Fruit fly (Drosophila melanogaster) whole organism, embryonic: ENCODE results near the gene Mo25.

Source experiments
- CG10267 ChIP-seq: fragments of 200-800 bp; sonication (Bioruptor generic); optimal IDR thresholded peaks from 2 replicates; lab custom pipeline; 2018; ENCODE audit warnings: missing biosample characterization, mild to moderate bottlenecking, missing genetic modification characterization, moderate library complexity
- CG11247 ChIP-seq: fragments of 200-800 bp; sonication (Bioruptor generic); IDR thresholded peaks from 2 replicates; pipeline ENCODE4 v1.3.6; 2022; ENCODE audit warnings: missing biosample characterization, missing genetic modification characterization
- CG11696 ChIP-seq: fragments of 200-800 bp; sonication (Bioruptor generic); IDR thresholded peaks from 2 replicates; pipeline ENCODE4 v1.3.6; 2022; ENCODE audit warnings: missing biosample characterization, missing genetic modification characterization
- CG12071 ChIP-seq: fragments of 200-800 bp; sonication (Bioruptor generic); optimal IDR thresholded peaks from 3 replicates; lab custom pipeline; 2018; ENCODE audit warnings: missing biosample characterization, mild to moderate bottlenecking, missing genetic modification characterization
- CG12155 ChIP-seq: fragments of 200-800 bp; sonication (Bioruptor generic); optimal IDR thresholded peaks from 3 replicates; lab custom pipeline; 2016; ENCODE audit warnings: missing biosample characterization, missing genetic modification characterization
- CG12299 ChIP-seq: fragments of 200-800 bp; sonication (Bioruptor generic); optimal IDR thresholded peaks from 2 replicates; lab custom pipeline; 2018; ENCODE audit warnings: missing biosample characterization, mild to moderate bottlenecking, missing genetic modification characterization
- CG12942 ChIP-seq: fragments of 200-800 bp; sonication (Bioruptor generic); optimal IDR thresholded peaks from 3 replicates; lab custom pipeline; 2016; ENCODE audit warnings: missing biosample characterization, missing genetic modification characterization
- CG13894 ChIP-seq: fragments of 200-800 bp; sonication (Bioruptor generic); optimal IDR thresholded peaks from 3 replicates; lab custom pipeline; 2018; ENCODE audit warnings: missing biosample characterization, mild to moderate bottlenecking, missing genetic modification characterization, moderate library complexity
- CG16779 ChIP-seq: fragments of 200-800 bp; sonication (Bioruptor generic); IDR thresholded peaks from 2 replicates; pipeline ENCODE4 v1.3.6; 2022; ENCODE audit warnings: missing biosample characterization, missing genetic modification characterization
- CG2202 ChIP-seq: fragments of 200-800 bp; sonication (Bioruptor generic); optimal IDR thresholded peaks from 2 replicates; lab custom pipeline; 2018; ENCODE audit warnings: missing biosample characterization, mild to moderate bottlenecking, missing genetic modification characterization
- CG2875 ChIP-seq: fragments of 200-800 bp; sonication (Bioruptor generic); optimal IDR thresholded peaks from 2 replicates; lab custom pipeline; 2017; ENCODE audit warnings: missing biosample characterization, mild to moderate bottlenecking, missing genetic modification characterization, missing genetic modification reagents
- CG32772 ChIP-seq: fragments of 200-800 bp; sonication (Bioruptor generic); IDR thresholded peaks from 2 replicates; pipeline ENCODE4 v1.3.6; 2022; ENCODE audit warnings: missing biosample characterization, missing genetic modification characterization
- CG34376 ChIP-seq: fragments of 200-800 bp; sonication (Bioruptor generic); optimal IDR thresholded peaks from 2 replicates; lab custom pipeline; 2018; ENCODE audit warnings: missing biosample characterization, mild to moderate bottlenecking, missing genetic modification characterization
- CG4360 ChIP-seq: fragments of 200-800 bp; sonication (Bioruptor generic); IDR thresholded peaks from 2 replicates; pipeline ENCODE4 v1.3.6; 2022; ENCODE audit warnings: missing biosample characterization, missing genetic modification characterization
- CG5953 ChIP-seq: fragments of 200-800 bp; sonication (Bioruptor generic); IDR thresholded peaks from 2 replicates; pipeline ENCODE4 v1.3.6; 2022; ENCODE audit warnings: missing biosample characterization, missing genetic modification characterization
- CG7745 ChIP-seq: fragments of 200-800 bp; sonication (Bioruptor generic); optimal IDR thresholded peaks from 2 replicates; lab custom pipeline; 2018; ENCODE audit warnings: missing biosample characterization, mild to moderate bottlenecking, missing genetic modification characterization, moderate library complexity
- CTCF ChIP-seq: fragments of 200-800 bp; sonication (Bioruptor generic); optimal IDR thresholded peaks from 2 replicates; lab custom pipeline; 2017; ENCODE audit warnings: missing biosample characterization, mild to moderate bottlenecking, missing genetic modification characterization, moderate library complexity
- D19A ChIP-seq: fragments of 200-800 bp; optimal IDR thresholded peaks from 3 replicates; lab custom pipeline; 2019; ENCODE audit warnings: missing biosample characterization, mild to moderate bottlenecking, missing genetic modification characterization, moderate library complexity
- Dll ChIP-seq: fragments of 200-800 bp; sonication (Bioruptor generic); IDR thresholded peaks from 4 replicates; pipeline ENCODE4 v1.3.6; 2022; ENCODE audit warnings: missing biosample characterization, missing genetic modification characterization; ENCODE audit not compliant: partially characterized antibody
- Ets65A ChIP-seq: fragments of 200-800 bp; sonication (Bioruptor generic); peaks from one replicate; lab custom pipeline; 2016; ENCODE audit warnings: missing biosample characterization, missing genetic modification characterization
- HLHmδ ChIP-seq: fragments of 200-800 bp; sonication (Bioruptor generic); optimal IDR thresholded peaks from 2 replicates; lab custom pipeline; 2018; ENCODE audit warnings: missing biosample characterization, mild to moderate bottlenecking, missing genetic modification characterization, moderate library complexity
- Hand ChIP-seq: fragments of 200-800 bp; sonication (Bioruptor generic); optimal IDR thresholded peaks from 2 replicates; lab custom pipeline; 2017; ENCODE audit warnings: mild to moderate bottlenecking, missing biosample characterization, missing genetic modification reagents, missing genetic modification characterization
- Hey ChIP-seq: fragments of 200-800 bp; sonication (Bioruptor generic); optimal IDR thresholded peaks from 3 replicates; lab custom pipeline; 2018; ENCODE audit warnings: missing biosample characterization, mild to moderate bottlenecking, missing genetic modification characterization
- Hmr ChIP-seq: fragments of 200-800 bp; sonication (Bioruptor generic); optimal IDR thresholded peaks from 3 replicates; lab custom pipeline; 2017; ENCODE audit warnings: mild to moderate bottlenecking, missing biosample characterization, missing genetic modification reagents, missing genetic modification characterization
- Mad ChIP-seq: fragments of 200-800 bp; sonication (Bioruptor generic); optimal IDR thresholded peaks from 2 replicates; lab custom pipeline; 2016; ENCODE audit warnings: missing biosample characterization, missing genetic modification characterization
- Med ChIP-seq: fragments of 200-800 bp; sonication (Bioruptor generic); peaks from one replicate; lab custom pipeline; 2016; ENCODE audit warnings: missing biosample characterization, missing genetic modification characterization, mild to moderate bottlenecking, inconsistent platforms, moderate library complexity
- Sry-δ ChIP-seq: fragments of 200-800 bp; sonication (Bioruptor generic); optimal IDR thresholded peaks from 2 replicates; lab custom pipeline; 2016; ENCODE audit warnings: missing biosample characterization, missing genetic modification characterization
- Ssrp ChIP-seq: fragments of 200-800 bp; sonication (Bioruptor generic); optimal IDR thresholded peaks from 2 replicates; lab custom pipeline; 2018; ENCODE audit warnings: missing biosample characterization, mild to moderate bottlenecking, missing genetic modification characterization, moderate library complexity
- Tbp ChIP-seq: fragments of >200 bp; optimal IDR thresholded peaks from 2 replicates; lab custom pipeline; 2018; ENCODE audit warnings: missing biosample characterization, missing genetic modification characterization
- YL-1 ChIP-seq: fragments of 200-800 bp; sonication (Bioruptor generic); optimal IDR thresholded peaks from 3 replicates; lab custom pipeline; 2017; ENCODE audit warnings: missing biosample characterization, mild to moderate bottlenecking, missing genetic modification characterization
- abd-A ChIP-seq: fragments of 200-800 bp; sonication (Bioruptor generic); optimal IDR thresholded peaks from 3 replicates; lab custom pipeline; 2019; ENCODE audit warnings: missing biosample characterization, mild to moderate bottlenecking, missing genetic modification characterization, moderate library complexity
- bsh ChIP-seq, 2 experiments: fragments of 200-800 bp; sonication (Bioruptor generic); optimal IDR thresholded peaks; 2 replicates each; lab custom pipeline; 2017 to 2018; ENCODE audit warnings: mild to moderate bottlenecking in 2 of 2, missing biosample characterization in 2 of 2, missing genetic modification characterization in 2 of 2, moderate library complexity in 1 of 2
- dmrt99B ChIP-seq: fragments of 200-800 bp; sonication (Bioruptor generic); optimal IDR thresholded peaks from 2 replicates; lab custom pipeline; 2018; ENCODE audit warnings: missing biosample characterization, mild to moderate bottlenecking, missing genetic modification characterization, moderate library complexity
- eve ChIP-seq, 2 experiments: fragments of >200 bp; optimal IDR thresholded peaks; 2 replicates each; lab custom pipeline; 2017; ENCODE audit warnings: missing biosample characterization in 2 of 2, missing genetic modification characterization in 2 of 2
- ewg ChIP-seq: fragments of 200-800 bp; sonication (Bioruptor generic); optimal IDR thresholded peaks from 3 replicates; lab custom pipeline; 2017; ENCODE audit warnings: mild to moderate bottlenecking, missing biosample characterization, missing genetic modification reagents, missing genetic modification characterization
- eyg ChIP-seq: fragments of 200-800 bp; sonication (Bioruptor generic); optimal IDR thresholded peaks from 3 replicates; lab custom pipeline; 2016; ENCODE audit warnings: missing biosample characterization, missing genetic modification characterization
- fd64A ChIP-seq: fragments of 200-800 bp; sonication (Bioruptor generic); optimal IDR thresholded peaks from 3 replicates; lab custom pipeline; 2018; ENCODE audit warnings: missing biosample characterization, mild to moderate bottlenecking, missing genetic modification characterization
- gem ChIP-seq: fragments of 200-800 bp; sonication (Bioruptor generic); optimal IDR thresholded peaks from 2 replicates; lab custom pipeline; 2019; ENCODE audit warnings: missing biosample characterization, mild to moderate bottlenecking, missing genetic modification characterization, moderate library complexity
- gt ChIP-seq: fragments of 200-800 bp; sonication (Bioruptor generic); IDR thresholded peaks from 2 replicates; pipeline ENCODE4 v1.3.6; 2022; ENCODE audit warnings: missing biosample characterization, missing genetic modification characterization
- ind ChIP-seq: fragments of 200-800 bp; sonication (Bioruptor generic); optimal IDR thresholded peaks from 3 replicates; lab custom pipeline; 2016; ENCODE audit warnings: missing biosample characterization, missing genetic modification characterization
- inv ChIP-seq: fragments of 200-800 bp; sonication (Bioruptor generic); IDR thresholded peaks from 2 replicates; pipeline ENCODE4 v1.3.6; 2022; ENCODE audit warnings: missing biosample characterization, missing genetic modification characterization; ENCODE audit not compliant: partially characterized antibody
- p53 ChIP-seq: fragments of 200-800 bp; sonication (Bioruptor generic); optimal IDR thresholded peaks from 2 replicates; lab custom pipeline; 2016; ENCODE audit warnings: missing biosample characterization, missing genetic modification characterization
- pan ChIP-seq, 4 experiments: fragments of >200 bp in 3 of 4; fragments of 200-800 bp in 1 of 4; sonication (Bioruptor generic) in 1 of 4; optimal IDR thresholded peaks in 3 of 4; IDR thresholded peaks in 1 of 4; 2 replicates each; pipeline versions ENCODE4 v1.3.6 to Lab custom; 2017 to 2022; ENCODE audit warnings: missing biosample characterization in 2 of 4, missing genetic modification characterization in 2 of 4, mixed read lengths in 1 of 4
- pb ChIP-seq: fragments of 200-800 bp; sonication (Bioruptor generic); optimal IDR thresholded peaks from 3 replicates; lab custom pipeline; 2016; ENCODE audit warnings: missing biosample characterization, missing genetic modification characterization
- phol ChIP-seq: fragments of 200-800 bp; sonication (Bioruptor generic); optimal IDR thresholded peaks from 3 replicates; lab custom pipeline; 2018; ENCODE audit warnings: missing biosample characterization, mild to moderate bottlenecking, missing genetic modification characterization, moderate library complexity
- sim ChIP-seq: fragments of 200-800 bp; sonication (Bioruptor generic); IDR thresholded peaks from 2 replicates; pipeline ENCODE4 v1.3.6; 2022; ENCODE audit warnings: missing biosample characterization, missing genetic modification characterization
- tna ChIP-seq: fragments of 200-800 bp; sonication (Bioruptor generic); IDR thresholded peaks from 2 replicates; pipeline ENCODE4 v1.3.6; 2022; ENCODE audit warnings: missing biosample characterization, missing genetic modification characterization; ENCODE audit not compliant: partially characterized antibody
- tx ChIP-seq: fragments of 200-800 bp; sonication (Bioruptor generic); optimal IDR thresholded peaks from 2 replicates; lab custom pipeline; 2016; ENCODE audit warnings: missing biosample characterization, missing genetic modification characterization
- zfh1 ChIP-seq: fragments of 200-800 bp; sonication (Bioruptor generic); IDR thresholded peaks from 3 replicates; pipeline ENCODE4 v1.3.6; 2022; ENCODE audit warnings: missing biosample characterization, missing genetic modification characterization

Gene Mo25

dm6 chr3L:16587994-16588622 lies 27.2 kb downstream of the Mo25 start (continued):
- TF ChIP-seq ewg (GFP tag; lab: Kevin White, UChicago) (peak; percentile 68), CG16779 (GFP tag; lab: Robert Waterston, UW) (no peak), gt (GFP tag; lab: Robert Waterston, UW) (no peak), ind (GFP tag; lab: Kevin White, UChicago) (peak; percentile 41), CTCF (GFP tag; lab: Kevin White, UChicago) (no peak), CG5953 (GFP tag; lab: Robert Waterston, UW) (0 out of 2 replicates have a peak, but pooled peaks have one; percentile 40), Med (GFP tag; lab: Kevin White, UChicago) (peak; percentile 95), tx (GFP tag; lab: Kevin White, UChicago) (peak; percentile 41), CG12942 (GFP tag; lab: Kevin White, UChicago) (peak; percentile 39), CG7745 (tag; lab: Kevin White, UChicago) (no peak), CG32772 (GFP tag; lab: Robert Waterston, UW) (peak; percentile 35), pb (peak; percentile 61), CG13894 (tag; lab: Kevin White, UChicago) (peak; percentile 52), Tbp (GFP tag; lab: Kevin White, UChicago) (no peak), dmrt99B (no peak), CG2202 (tag; lab: Kevin White, UChicago) (no peak), Hmr (GFP tag; lab: Kevin White, UChicago) (peak; percentile 80), CG4360 (GFP tag; lab: Robert Waterston, UW) (peak; percentile 36; the same call in 1 of the 2 replicates), YL-1 (peak; percentile 93), HLHmδ (GFP tag; lab: Kevin White, UChicago) (peak; percentile 37), eyg (peak; percentile 61), CG34376 (peak; percentile 31), tna (GFP tag; lab: Robert Waterston, UW) (no peak; the same call in none of the 2 replicates), bsh (GFP tag; optimal IDR thresholded peaks at IDR 0.05; lab: Kevin White, UChicago) (peak in 1 of 2 experiments; percentile 57), Dll (peak; percentile 98), eve (GFP tag; optimal IDR thresholded peaks at IDR 0.05; lab: Kevin White, UChicago) (no peak), abd-A (tag; lab: Kevin White, UChicago) (no peak), gem (tag; lab: Kevin White, UChicago) (peak; percentile 72), p53 (GFP tag; lab: Kevin White, UChicago) (peak; percentile 34), D19A (tag; lab: Kevin White, UChicago) (no peak), sim (GFP tag; lab: Robert Waterston, UW) (no peak), Hand (GFP tag; lab: Kevin White, UChicago) (no peak), CG2875 (GFP tag; lab: Kevin White, UChicago) (no peak), CG11247 (GFP tag; lab: Robert Waterston, UW) (peak; percentile 51; the same call in 1 of the 2 replicates), CG11696 (GFP tag; lab: Robert Waterston, UW) (no peak), phol (tag; lab: Kevin White, UChicago) (peak; percentile 76), Mad (GFP tag; lab: Kevin White, UChicago) (peak; percentile 64), inv (GFP tag; lab: Robert Waterston, UW) (peak; percentile 93), fd64A (no peak), zfh1 (GFP tag; lab: Robert Waterston, UW) (peak; percentile 58; the same call in 1 of the 3 replicates), pan (optimal IDR thresholded peaks at IDR 0.05; lab: Kevin White, UChicago) (no peak), pan (GFP tag; optimal IDR thresholded peaks at IDR 0.05 in 1 of 2, IDR thresholded peaks at IDR 0.05 in 1 of 2) (peak in 1 of 2 experiments; percentile 76), Sry-δ (GFP tag; lab: Kevin White, UChicago) (peak; percentile 98), CG12155 (GFP tag; lab: Kevin White, UChicago) (peak; percentile 9), Hey (no peak), CG12071 (GFP tag; lab: Kevin White, UChicago) (no peak), CG10267 (tag; lab: Kevin White, UChicago) (peak; percentile 53), Ets65A (peak; percentile 97), CG12299 (tag; lab: Kevin White, UChicago) (peak; percentile 41), Ssrp (peak; percentile 27)
